Worm (Caenorhabditis elegans): ENCODE results near the gene F25E5.16.

F25E5.16 gene

DNA sequence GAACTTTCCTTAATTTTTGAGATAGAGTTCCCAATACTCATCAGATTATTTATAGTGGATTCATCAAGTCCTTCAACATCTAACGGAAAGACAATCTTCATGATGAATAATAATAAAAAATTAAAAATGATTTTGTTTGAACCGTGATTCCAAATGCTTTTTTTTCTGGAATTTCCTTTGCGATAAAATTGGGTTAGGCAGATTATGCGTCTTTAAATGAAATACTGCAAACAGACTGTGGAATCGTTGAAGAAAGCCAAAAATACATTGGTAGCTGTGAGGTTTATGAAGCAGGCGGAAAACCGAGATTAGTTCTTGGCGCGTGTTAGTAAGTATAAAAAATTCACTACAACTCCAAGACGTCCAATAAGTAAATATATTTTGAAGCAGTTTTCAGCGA is 11.5 kb upstream of the F25E5.16 start, which contains the start of gene srw-68:
srw-68 (minus strand) TSS at position 101 of the 400 bp plus-strand sequence.
- no peak for TF ChIP-seq xbp-1 (tag; optimal IDR thresholded peaks at IDR 0.05)
- no peak for TF ChIP-seq mep-1 (tag; optimal IDR thresholded peaks at IDR 0.05)
- TF ChIP-seq C04F5.9 (tag; optimal IDR thresholded peaks at IDR 0.05) = no peak
- TF ChIP-seq fos-1 (tag; optimal IDR thresholded peaks at IDR 0.05) = no peak
- no peak for TF ChIP-seq ceh-88 (GFP tag; IDR thresholded peaks at IDR 0.05)
- TF ChIP-seq lin-39 (tag; optimal IDR thresholded peaks at IDR 0.05) = no peak
- no peak for TF ChIP-seq pax-3 (tag; optimal IDR thresholded peaks at IDR 0.05)
- no peak for TF ChIP-seq swsn-7 (tag; optimal IDR thresholded peaks at IDR 0.05)
- TF ChIP-seq fkh-4 (tag; optimal IDR thresholded peaks at IDR 0.05; ENCODE audit: borderline replicate concordance) = no peak
- no peak for TF ChIP-seq nhr-20 (tag; optimal IDR thresholded peaks at IDR 0.05)
- TF ChIP-seq mef-2 (tag; optimal IDR thresholded peaks at IDR 0.05) = no peak
- no peak for TF ChIP-seq elt-2 (tag; optimal IDR thresholded peaks at IDR 0.05)
- TF ChIP-seq isw-1 (GFP tag; IDR thresholded peaks at IDR 0.05) = no peak
- no peak for TF ChIP-seq ceh-90 (tag; optimal IDR thresholded peaks at IDR 0.05)
- no peak for TF ChIP-seq pqm-1 (tag; optimal IDR thresholded peaks at IDR 0.05)
- no peak for TF ChIP-seq blmp-1 (tag; optimal IDR thresholded peaks at IDR 0.05)

ce11 chrV:7428880-7429279 is 9.2 kb upstream of the F25E5.16 start, which contains the start of gene srw-69:
Gene srw-69, minus strand, starts transcription at chrV:7428980.
- no peak for TF ChIP-seq ceh-82 (tag; optimal IDR thresholded peaks at IDR 0.05)
- no peak for TF ChIP-seq nhr-12 (tag; optimal IDR thresholded peaks at IDR 0.05)
- TF ChIP-seq ceh-63 (GFP tag; optimal IDR thresholded peaks at IDR 0.05) = no peak
- no peak for TF ChIP-seq lsy-2 (tag; optimal IDR thresholded peaks at IDR 0.05)
- TF ChIP-seq lir-3 (tag; optimal IDR thresholded peaks at IDR 0.05; ENCODE audit: poor library complexity) = no peak
- no peak for TF ChIP-seq ama-1 (optimal IDR thresholded peaks at IDR 0.05)
- no peak for TF ChIP-seq hlh-17 (GFP tag; optimal IDR thresholded peaks at IDR 0.05; ENCODE audit: borderline replicate concordance)
- TF ChIP-seq fkh-10 (GFP tag; optimal IDR thresholded peaks at IDR 0.05) = no peak

DNA sequence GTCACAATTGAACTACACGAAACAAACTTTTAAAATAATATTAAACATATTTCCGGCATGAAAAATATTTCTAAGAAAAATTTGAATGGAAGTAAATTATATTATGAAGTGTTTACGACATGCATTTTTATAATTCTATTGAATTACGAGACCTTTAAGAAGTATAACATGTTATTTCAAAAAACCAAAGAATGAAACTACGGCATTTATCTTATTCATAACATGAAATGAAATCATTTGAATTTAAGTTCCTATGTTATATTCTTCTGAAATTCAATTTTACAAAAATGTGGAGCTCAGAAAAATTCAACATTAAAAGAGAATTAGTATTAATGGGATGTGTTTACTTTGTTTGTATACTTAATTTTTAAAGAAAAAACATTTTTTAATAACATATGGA is 7.1 kb upstream of the F25E5.16 start, which contains the start of gene srw-71:
srw-71 (minus strand) TSS at position 101 of the 400 bp plus-strand sequence.
- TF ChIP-seq nhr-11 (tag; optimal IDR thresholded peaks at IDR 0.05) (peak; percentile 30), lsy-2 (tag; optimal IDR thresholded peaks at IDR 0.05) (no peak), fkh-8 (tag; optimal IDR thresholded peaks at IDR 0.05) (peak; percentile 33)

ce11 chrV:7432441-7433146 is 5.5 kb upstream of the F25E5.16 start:
- TF ChIP-seq unc-62 (GFP tag; optimal IDR thresholded peaks at IDR 0.05) = no peak
- TF ChIP-seq efl-3 (GFP tag; optimal IDR thresholded peaks at IDR 0.05) = no peak
- TF ChIP-seq pag-3 (tag; optimal IDR thresholded peaks at IDR 0.05; ENCODE audit: borderline replicate concordance, insufficient read depth) = no peak
- TF ChIP-seq fkh-4 (tag; optimal IDR thresholded peaks at IDR 0.05; ENCODE audit: borderline replicate concordance) = no peak
- TF ChIP-seq ceh-88 (GFP tag; IDR thresholded peaks at IDR 0.05) = 0 out of 2 replicates have a peak, but pooled peaks have one; percentile 10
- TF ChIP-seq blmp-1 (tag; optimal IDR thresholded peaks at IDR 0.05) = no peak
- TF ChIP-seq xbp-1 (tag; optimal IDR thresholded peaks at IDR 0.05) = no peak
- TF ChIP-seq efl-1 (optimal IDR thresholded peaks at IDR 0.05) = no peak
- peak in 1 of 2 experiments; percentile 80 for TF ChIP-seq efl-1 (GFP tag; optimal IDR thresholded peaks at IDR 0.05 in 1 of 2)
- TF ChIP-seq nhr-20 (tag; optimal IDR thresholded peaks at IDR 0.05) = peak; percentile 6
- TF ChIP-seq nhr-77 (tag; optimal IDR thresholded peaks at IDR 0.05) = no peak
- TF ChIP-seq nhr-12 (tag; optimal IDR thresholded peaks at IDR 0.05) = no peak
- TF ChIP-seq dsc-1 (tag; optimal IDR thresholded peaks at IDR 0.05) = no peak
- no peak for TF ChIP-seq nhr-28 (tag; optimal IDR thresholded peaks at IDR 0.05)
- no peak for TF ChIP-seq swsn-7 (tag; optimal IDR thresholded peaks at IDR 0.05)
- no peak for TF ChIP-seq fos-1 (tag; optimal IDR thresholded peaks at IDR 0.05)
- TF ChIP-seq nhr-71 (tag; optimal IDR thresholded peaks at IDR 0.05) = no peak
- TF ChIP-seq hpl-2 (GFP tag; optimal IDR thresholded peaks at IDR 0.05) = no peak
- no peak for TF ChIP-seq lin-15B (tag; optimal IDR thresholded peaks at IDR 0.05)
- TF ChIP-seq nhr-76 (tag; optimal IDR thresholded peaks at IDR 0.05) = no peak
- peak; percentile 52 for TF ChIP-seq ama-1 (optimal IDR thresholded peaks at IDR 0.05)
- no peak for TF ChIP-seq unc-86 (tag; optimal IDR thresholded peaks at IDR 0.05)
- TF ChIP-seq fkh-8 (tag; optimal IDR thresholded peaks at IDR 0.05) = no peak
- no peak for TF ChIP-seq alr-1 (tag; optimal IDR thresholded peaks at IDR 0.05; ENCODE audit: borderline replicate concordance)
- TF ChIP-seq nhr-11 (tag; optimal IDR thresholded peaks at IDR 0.05) = no peak
- no peak for TF ChIP-seq pax-3 (tag; optimal IDR thresholded peaks at IDR 0.05)
- no peak for TF ChIP-seq ceh-63 (GFP tag; optimal IDR thresholded peaks at IDR 0.05)
- TF ChIP-seq mab-9 (GFP tag; IDR thresholded peaks at IDR 0.05) = no peak
- TF ChIP-seq zip-4 (GFP tag; optimal IDR thresholded peaks at IDR 0.05) = no peak
- no peak for TF ChIP-seq aha-1 (tag; optimal IDR thresholded peaks at IDR 0.05)
- TF ChIP-seq hlh-17 (GFP tag; optimal IDR thresholded peaks at IDR 0.05; ENCODE audit: borderline replicate concordance) = no peak
- TF ChIP-seq skn-1 (tag; optimal IDR thresholded peaks at IDR 0.05) = no peak
